Fruit fly (Drosophila melanogaster) whole organism, embryonic: ENCODE measurements around the gene Cpr67Fa2.

Experiments used
- Ada2b ChIP-seq: fragments of 200-800 bp; sonication (Bioruptor generic); IDR thresholded peaks from 2 replicates; pipeline ENCODE4 v1.3.6; 2022; ENCODE audit warnings: missing biosample characterization, missing genetic modification characterization
- Atf3 ChIP-seq: fragments of 200-800 bp; sonication (Bioruptor generic); optimal IDR thresholded peaks from 3 replicates; lab custom pipeline; 2016; ENCODE audit warnings: missing biosample characterization, missing genetic modification characterization
- B-H1 ChIP-seq: fragments of 200-800 bp; sonication (Bioruptor generic); IDR thresholded peaks from 3 replicates; pipeline ENCODE4 v1.3.6; 2022; ENCODE audit warnings: missing biosample characterization, missing genetic modification characterization
- CG11247 ChIP-seq: fragments of 200-800 bp; sonication (Bioruptor generic); IDR thresholded peaks from 2 replicates; pipeline ENCODE4 v1.3.6; 2022; ENCODE audit warnings: missing biosample characterization, missing genetic modification characterization
- CG11456 ChIP-seq: fragments of 200-800 bp; sonication (Bioruptor generic); IDR thresholded peaks from 3 replicates; pipeline ENCODE4 v1.3.6; 2022; ENCODE audit warnings: missing biosample characterization, missing genetic modification characterization
- CG11560 ChIP-seq: fragments of 200-800 bp; sonication (Bioruptor generic); IDR thresholded peaks from 3 replicates; pipeline ENCODE4 v1.3.6; 2022; ENCODE audit warnings: missing biosample characterization, missing genetic modification characterization
- CG13123 ChIP-seq: fragments of 200-800 bp; sonication (Bioruptor generic); optimal IDR thresholded peaks from 2 replicates; lab custom pipeline; 2016; ENCODE audit warnings: missing biosample characterization, missing genetic modification characterization
- CG2116 ChIP-seq: fragments of 200-800 bp; sonication (Bioruptor generic); optimal IDR thresholded peaks from 3 replicates; lab custom pipeline; 2018; ENCODE audit warnings: missing biosample characterization, mild to moderate bottlenecking, missing genetic modification characterization
- CG31441 ChIP-seq: fragments of 200-800 bp; sonication (Bioruptor generic); IDR thresholded peaks from 2 replicates; pipeline ENCODE4 v1.3.6; 2022; ENCODE audit warnings: missing biosample characterization, missing genetic modification characterization
- CG3838 ChIP-seq: fragments of 200-800 bp; sonication (Bioruptor generic); optimal IDR thresholded peaks from 3 replicates; lab custom pipeline; 2016; ENCODE audit warnings: missing biosample characterization, missing genetic modification characterization
- CG4328 ChIP-seq: fragments of 200-800 bp; sonication (Bioruptor generic); optimal IDR thresholded peaks from 3 replicates; lab custom pipeline; 2017; ENCODE audit warnings: missing biosample characterization, missing genetic modification reagents, missing genetic modification characterization
- CG4854 ChIP-seq: fragments of 200-800 bp; sonication (Bioruptor generic); optimal IDR thresholded peaks from 2 replicates; lab custom pipeline; 2016; ENCODE audit warnings: missing biosample characterization, missing genetic modification characterization, inconsistent platforms
- CG5180 ChIP-seq: fragments of 200-800 bp; sonication (Bioruptor generic); optimal IDR thresholded peaks from 3 replicates; lab custom pipeline; 2017; ENCODE audit warnings: missing biosample characterization, missing genetic modification characterization, mild to moderate bottlenecking, moderate library complexity, missing genetic modification reagents
- CG6272 ChIP-seq: fragments of 200-800 bp; sonication (Bioruptor generic); IDR thresholded peaks from 2 replicates; pipeline ENCODE4 v1.3.6; 2022; ENCODE audit warnings: missing biosample characterization, missing genetic modification characterization
- CG6813 ChIP-seq: fragments of 200-800 bp; sonication (Bioruptor generic); optimal IDR thresholded peaks from 2 replicates; lab custom pipeline; 2017; ENCODE audit warnings: missing biosample characterization, missing genetic modification characterization, mild to moderate bottlenecking, moderate library complexity, missing genetic modification reagents
- CG6854 ChIP-seq: fragments of 200-800 bp; sonication (Bioruptor generic); optimal IDR thresholded peaks from 3 replicates; lab custom pipeline; 2017; ENCODE audit warnings: missing biosample characterization, mild to moderate bottlenecking, missing genetic modification characterization
- CG7839 ChIP-seq: fragments of 200-800 bp; sonication (Bioruptor generic); optimal IDR thresholded peaks from 3 replicates; lab custom pipeline; 2018; ENCODE audit warnings: missing biosample characterization, mild to moderate bottlenecking, missing genetic modification characterization, moderate library complexity
- CG8281 ChIP-seq: fragments of 200-800 bp; sonication (Bioruptor generic); optimal IDR thresholded peaks from 2 replicates; lab custom pipeline; 2018; ENCODE audit warnings: missing biosample characterization, mild to moderate bottlenecking, missing genetic modification characterization, moderate library complexity
- CG9215 ChIP-seq: fragments of 200-800 bp; sonication (Bioruptor generic); IDR thresholded peaks from 2 replicates; pipeline ENCODE4 v1.3.6; 2022; ENCODE audit warnings: missing biosample characterization, missing genetic modification characterization
- CG9932 ChIP-seq: fragments of 200-800 bp; sonication (Bioruptor generic); IDR thresholded peaks from 2 replicates; pipeline ENCODE4 v1.3.6; 2022; ENCODE audit warnings: missing biosample characterization, missing genetic modification characterization
- Drgx ChIP-seq: fragments of 200-800 bp; sonication (Bioruptor generic); IDR thresholded peaks from 2 replicates; pipeline ENCODE4 v1.3.6; 2022; ENCODE audit warnings: missing biosample characterization, missing genetic modification characterization
- HLH3B ChIP-seq: fragments of 200-800 bp; sonication (Bioruptor generic); IDR thresholded peaks from 2 replicates; pipeline ENCODE4 v1.3.6; 2022; ENCODE audit warnings: missing biosample characterization, missing genetic modification characterization
- MTF-1 ChIP-seq: fragments of 200-800 bp; sonication (Bioruptor generic); optimal IDR thresholded peaks from 2 replicates; lab custom pipeline; 2018; ENCODE audit warnings: missing biosample characterization, mild to moderate bottlenecking, missing genetic modification characterization, borderline replicate concordance
- Ptx1 ChIP-seq: fragments of 200-800 bp; sonication (Bioruptor generic); IDR thresholded peaks from 2 replicates; pipeline ENCODE4 v1.3.6; 2022; ENCODE audit warnings: missing biosample characterization, missing genetic modification characterization
- Rfx ChIP-seq: fragments of 200-800 bp; sonication (Bioruptor generic); IDR thresholded peaks from 2 replicates; pipeline ENCODE4 v1.3.6; 2022; ENCODE audit warnings: missing biosample characterization, missing genetic modification characterization
- ase ChIP-seq: fragments of 200-800 bp; sonication (Bioruptor generic); IDR thresholded peaks from 3 replicates; pipeline ENCODE4 v1.3.6; 2022; ENCODE audit warnings: missing biosample characterization, missing genetic modification characterization
- ato ChIP-seq: fragments of 200-800 bp; sonication (Bioruptor generic); IDR thresholded peaks from 2 replicates; pipeline ENCODE4 v1.3.6; 2022; ENCODE audit warnings: missing biosample characterization, missing genetic modification characterization; ENCODE audit not compliant: partially characterized antibody
- az2 ChIP-seq: fragments of 200-800 bp; sonication (Bioruptor generic); optimal IDR thresholded peaks from 3 replicates; lab custom pipeline; 2016; ENCODE audit warnings: missing biosample characterization, missing genetic modification characterization
- bsh ChIP-seq, 2 experiments: fragments of 200-800 bp; sonication (Bioruptor generic); optimal IDR thresholded peaks; 2 replicates each; lab custom pipeline; 2017 to 2018; ENCODE audit warnings: mild to moderate bottlenecking in 2 of 2, missing biosample characterization in 2 of 2, missing genetic modification characterization in 2 of 2, moderate library complexity in 1 of 2
- crc ChIP-seq: fragments of 200-800 bp; sonication (Bioruptor generic); optimal IDR thresholded peaks from 2 replicates; lab custom pipeline; 2016; ENCODE audit warnings: missing biosample characterization, missing genetic modification characterization
- crol ChIP-seq: fragments of 200-800 bp; sonication (Bioruptor generic); IDR thresholded peaks from 2 replicates; pipeline ENCODE4 v1.3.6; 2022; ENCODE audit warnings: missing biosample characterization, missing genetic modification characterization
- danr ChIP-seq: fragments of 200-800 bp; sonication (Bioruptor generic); IDR thresholded peaks from 2 replicates; pipeline ENCODE4 v1.3.6; 2022; ENCODE audit warnings: missing biosample characterization, missing genetic modification characterization
- eyg ChIP-seq: fragments of 200-800 bp; sonication (Bioruptor generic); optimal IDR thresholded peaks from 3 replicates; lab custom pipeline; 2016; ENCODE audit warnings: missing biosample characterization, missing genetic modification characterization
- gsb ChIP-seq: fragments of 200-800 bp; sonication (Bioruptor generic); IDR thresholded peaks from 2 replicates; pipeline ENCODE4 v1.3.6; 2022; ENCODE audit warnings: missing biosample characterization, missing genetic modification characterization
- hth ChIP-seq: fragments of >200 bp; optimal IDR thresholded peaks from 2 replicates; lab custom pipeline; 2017; ENCODE audit warnings: inconsistent platforms
- kah ChIP-seq: fragments of 200-800 bp; sonication (Bioruptor generic); optimal IDR thresholded peaks from 2 replicates; lab custom pipeline; 2018; ENCODE audit warnings: missing biosample characterization, mild to moderate bottlenecking, missing genetic modification characterization
- nom ChIP-seq: fragments of 200-800 bp; sonication (Bioruptor generic); optimal IDR thresholded peaks from 2 replicates; lab custom pipeline; 2017; ENCODE audit warnings: missing biosample characterization, missing genetic modification characterization, mild to moderate bottlenecking, moderate library complexity, missing genetic modification reagents
- run ChIP-seq: fragments of 200-800 bp; sonication (Bioruptor generic); optimal IDR thresholded peaks from 3 replicates; lab custom pipeline; 2018; ENCODE audit warnings: missing biosample characterization, mild to moderate bottlenecking, missing genetic modification characterization
- sens ChIP-seq: fragments of 200-800 bp; sonication (Bioruptor generic); peaks from one replicate; lab custom pipeline; 2016; ENCODE audit warnings: missing biosample characterization, missing genetic modification characterization
- sob ChIP-seq: fragments of 200-800 bp; sonication (Bioruptor generic); IDR thresholded peaks from 2 replicates; pipeline ENCODE4 v1.3.6; 2022; ENCODE audit warnings: missing biosample characterization, missing genetic modification characterization
- stwl ChIP-seq: fragments of 200-800 bp; sonication (Bioruptor generic); optimal IDR thresholded peaks from 3 replicates; lab custom pipeline; 2018; ENCODE audit warnings: missing biosample characterization, mild to moderate bottlenecking, missing genetic modification characterization, moderate library complexity
- tin ChIP-seq: fragments of 200-800 bp; sonication (Bioruptor generic); optimal IDR thresholded peaks from 3 replicates; lab custom pipeline; 2016; ENCODE audit warnings: missing biosample characterization, missing genetic modification characterization
- wdn ChIP-seq: fragments of 200-800 bp; sonication (Bioruptor generic); IDR thresholded peaks from 2 replicates; pipeline ENCODE4 v1.3.6; 2022; ENCODE audit warnings: missing biosample characterization, missing genetic modification characterization

Gene Cpr67Fa2

DNA sequence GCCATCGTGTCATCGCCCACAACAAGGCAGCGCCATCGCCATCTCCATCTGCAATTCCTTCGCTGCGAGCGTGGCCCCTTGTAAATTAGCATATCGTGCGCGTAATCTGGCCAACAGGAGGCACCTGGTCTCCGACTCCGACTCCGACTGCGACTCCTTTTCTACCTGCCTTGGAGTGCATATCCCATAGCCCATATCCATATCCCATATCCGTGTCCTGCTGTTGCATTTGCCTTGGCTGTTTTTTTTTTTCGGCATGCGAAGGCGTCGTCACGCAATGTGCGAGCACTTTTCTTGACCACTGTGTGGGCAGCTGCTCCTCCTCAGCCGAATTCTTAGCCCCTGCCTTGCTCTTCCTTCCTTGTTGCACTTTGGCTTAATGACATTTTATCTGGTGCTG is 26.9 kb downstream of the Cpr67Fa2 start:
- no peak for TF ChIP-seq hth (lab: Kevin White, UChicago)
- no peak for TF ChIP-seq CG4328
- no peak for TF ChIP-seq HLH3B (GFP tag; lab: Robert Waterston, UW)
- 0 out of 3 replicates have a peak, but pooled peaks have one; percentile 12 for TF ChIP-seq CG11560
- TF ChIP-seq sens (GFP tag; lab: Kevin White, UChicago): peak; percentile 3
- 0 out of 3 replicates have a peak, but pooled peaks have one; percentile 41 for TF ChIP-seq CG11456
- no peak for TF ChIP-seq CG9215 (GFP tag; lab: Robert Waterston, UW)
- no peak for TF ChIP-seq CG3838 (GFP tag; lab: Kevin White, UChicago)
- TF ChIP-seq Atf3 (GFP tag; lab: Kevin White, UChicago): no peak

DNA sequence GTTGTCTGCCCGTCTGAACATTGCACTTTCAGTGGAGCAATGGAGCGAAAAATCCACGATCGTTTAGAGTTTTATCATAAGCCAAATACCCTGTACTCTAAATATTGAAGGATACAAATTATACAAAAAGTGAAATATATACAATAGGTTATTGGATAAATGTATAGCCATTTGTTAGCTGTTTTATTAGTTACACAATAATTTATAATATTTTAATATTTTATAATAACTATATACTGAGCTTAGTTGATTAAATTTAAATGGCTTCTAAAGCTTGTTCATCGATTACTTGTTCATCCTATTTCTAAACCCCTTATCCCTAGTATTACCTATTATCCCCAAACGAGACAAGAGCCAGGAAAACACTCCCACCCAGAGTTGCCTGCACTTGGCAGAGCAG is 31.5 kb downstream of the Cpr67Fa2 start:
- no peak for TF ChIP-seq gsb (GFP tag; lab: Robert Waterston, UW)
- peak in 1 of 2 experiments; percentile 52 for TF ChIP-seq bsh (GFP tag; optimal IDR thresholded peaks at IDR 0.05; lab: Kevin White, UChicago)
- no peak for TF ChIP-seq Rfx (GFP tag; lab: Robert Waterston, UW)
- peak; percentile 33; the same call in 1 of the 2 replicates for TF ChIP-seq Drgx
- TF ChIP-seq CG6813: no peak
- TF ChIP-seq wdn: no peak
- TF ChIP-seq CG11247 (GFP tag; lab: Robert Waterston, UW): no peak
- no peak for TF ChIP-seq Ada2b
- TF ChIP-seq B-H1: no peak
- TF ChIP-seq stwl (tag; lab: Kevin White, UChicago): no peak
- TF ChIP-seq nom: peak; percentile 9
- TF ChIP-seq CG6272 (GFP tag; lab: Robert Waterston, UW): no peak

DNA sequence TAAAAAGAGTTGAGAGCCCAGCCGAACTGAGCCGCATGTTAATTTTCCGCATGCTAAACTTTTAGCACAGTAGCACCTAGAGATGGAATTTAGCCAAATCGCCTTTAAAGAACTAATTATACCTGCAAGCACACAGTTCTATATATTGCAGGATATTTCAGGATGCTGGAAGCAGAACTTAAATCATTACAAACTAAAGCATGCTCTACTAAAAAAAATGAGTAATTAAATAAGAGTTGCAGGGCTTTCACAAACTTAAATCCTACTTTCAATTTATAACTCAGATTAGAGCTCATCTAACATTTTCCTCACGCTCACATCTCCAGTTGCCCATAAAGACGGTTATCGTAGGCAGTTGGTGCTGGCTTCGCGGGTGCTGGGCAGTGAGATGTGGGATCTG is 33.2 kb downstream of the Cpr67Fa2 start:
- TF ChIP-seq ase (GFP tag; lab: Robert Waterston, UW) (no peak), run (no peak), CG31441 (no peak), tin (no peak), MTF-1 (no peak), CG5180 (GFP tag; lab: Kevin White, UChicago) (no peak), CG2116 (GFP tag; lab: Kevin White, UChicago) (no peak), nom (no peak), CG7839 (tag; lab: Kevin White, UChicago) (no peak), Ptx1 (no peak), kah (GFP tag; lab: Kevin White, UChicago) (no peak), eyg (GFP tag; lab: Kevin White, UChicago) (no peak), sob (GFP tag; lab: Robert Waterston, UW) (no peak), crol (GFP tag; lab: Robert Waterston, UW) (no peak), CG4854 (GFP tag; lab: Kevin White, UChicago) (no peak), danr (no peak)

- TF ChIP-seq crc (GFP tag; lab: Kevin White, UChicago) (no peak), hth (lab: Kevin White, UChicago) (no peak), CG9932 (GFP tag; lab: Robert Waterston, UW) (no peak), CG6854 (no peak), ato (GFP tag; lab: Robert Waterston, UW) (no peak), CG8281 (tag; lab: Kevin White, UChicago) (no peak), az2 (no peak), CG13123 (GFP tag; lab: Kevin White, UChicago) (no peak)
These were observed 35.8 kb downstream of the Cpr67Fa2 start for dm6 chr3L:10927349-10927748.
